Fruit fly (Drosophila melanogaster) whole organism, wandering third instar larva: ENCODE data around the gene Zip89B.

Experiments
- Dfd ChIP-seq: fragments of >200 bp; optimal IDR thresholded peaks from 2 replicates; lab custom pipeline; 2017; ENCODE audit warnings: missing biosample characterization, missing genetic modification characterization
- jim ChIP-seq: fragments of 175-275, 200-325 bp; sonication (Bioruptor generic); optimal IDR thresholded peaks from 2 replicates; lab custom pipeline; 2016; ENCODE audit warnings: missing biosample characterization, mild to moderate bottlenecking, missing genetic modification characterization

DNA sequence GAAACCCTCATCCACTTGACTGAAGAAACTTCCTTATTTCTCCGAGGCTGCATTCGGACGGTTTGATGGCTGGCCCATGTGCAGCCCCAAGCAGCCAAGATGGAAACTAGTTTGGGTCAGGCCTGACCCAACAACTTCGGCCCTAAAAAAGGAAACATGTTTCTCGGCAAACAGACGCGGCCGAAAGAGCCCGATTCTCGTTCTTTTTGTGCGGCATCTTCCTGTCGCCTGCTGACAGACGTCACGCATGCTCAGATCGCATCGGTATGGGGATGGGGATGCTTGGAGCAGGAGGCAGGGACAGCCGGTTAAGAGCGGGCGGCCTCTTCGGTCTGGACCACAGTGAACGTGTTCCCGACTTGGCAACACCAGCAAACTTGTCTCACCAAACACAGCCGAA, 11.2 kb downstream of the Zip89B start:
- TF ChIP-seq jim (GFP tag; lab: Kevin White, UChicago) (no peak), Dfd (no peak)
